Fruit fly (Drosophila melanogaster) whole organism, embryonic: ENCODE data around the gene CG15814.

Experiments used
- BEAF-32 ChIP-seq: fragments of 200-800 bp; sonication (Bioruptor generic); optimal IDR thresholded peaks from 3 replicates; lab custom pipeline; 2017; ENCODE audit warnings: missing biosample characterization, missing genetic modification characterization, mild to moderate bottlenecking, moderate library complexity, missing genetic modification reagents
- Bdp1 ChIP-seq: fragments of 200-800 bp; sonication (Bioruptor generic); optimal IDR thresholded peaks from 3 replicates; lab custom pipeline; 2016; ENCODE audit warnings: missing biosample characterization, missing genetic modification characterization
- Bgb ChIP-seq: fragments of 200-800 bp; sonication (Bioruptor generic); IDR thresholded peaks from 2 replicates; pipeline ENCODE4 v1.3.6; 2022; ENCODE audit warnings: missing biosample characterization, missing genetic modification characterization; ENCODE audit not compliant: partially characterized antibody
- CG11504 ChIP-seq: fragments of 200-800 bp; sonication (Bioruptor generic); optimal IDR thresholded peaks from 3 replicates; lab custom pipeline; 2019; ENCODE audit warnings: missing biosample characterization, mild to moderate bottlenecking, missing genetic modification characterization, moderate library complexity
- CG12219 ChIP-seq: fragments of 200-800 bp; sonication (Bioruptor generic); optimal IDR thresholded peaks from 3 replicates; lab custom pipeline; 2018; ENCODE audit warnings: missing biosample characterization, mild to moderate bottlenecking, missing genetic modification characterization
- CG12391 ChIP-seq: fragments of 200-800 bp; sonication (Bioruptor generic); optimal IDR thresholded peaks from 3 replicates; lab custom pipeline; 2018; ENCODE audit warnings: missing biosample characterization, mild to moderate bottlenecking, missing genetic modification characterization, moderate library complexity
- CG13287 ChIP-seq: fragments of 200-800 bp; sonication (Bioruptor generic); IDR thresholded peaks from 2 replicates; pipeline ENCODE4 v1.3.6; 2022; ENCODE audit warnings: missing biosample characterization, missing genetic modification characterization; ENCODE audit not compliant: partially characterized antibody
- CG13624 ChIP-seq: fragments of 200-800 bp; sonication (Bioruptor generic); optimal IDR thresholded peaks from 2 replicates; lab custom pipeline; 2016; ENCODE audit warnings: missing biosample characterization, missing genetic modification characterization
- CG15601 ChIP-seq: fragments of 200-800 bp; sonication (Bioruptor generic); optimal IDR thresholded peaks from 3 replicates; lab custom pipeline; 2019; ENCODE audit warnings: missing biosample characterization, mild to moderate bottlenecking, missing genetic modification characterization, moderate library complexity
- CG16813 ChIP-seq: fragments of 200-800 bp; sonication (Bioruptor generic); IDR thresholded peaks from 3 replicates; pipeline ENCODE4 v1.3.6; 2022; ENCODE audit warnings: missing biosample characterization, missing genetic modification characterization; ENCODE audit not compliant: partially characterized antibody
- CG16863 ChIP-seq: fragments of 200-800 bp; sonication (Bioruptor generic); optimal IDR thresholded peaks from 3 replicates; lab custom pipeline; 2016; ENCODE audit warnings: missing biosample characterization, missing genetic modification characterization
- CG17186 ChIP-seq: fragments of 200-800 bp; sonication (Bioruptor generic); optimal IDR thresholded peaks from 3 replicates; lab custom pipeline; 2017; ENCODE audit warnings: missing biosample characterization, missing genetic modification reagents, missing genetic modification characterization
- CG17359 ChIP-seq: fragments of 200-800 bp; sonication (Bioruptor generic); optimal IDR thresholded peaks from 3 replicates; lab custom pipeline; 2018; ENCODE audit warnings: missing biosample characterization, mild to moderate bottlenecking, missing genetic modification characterization, moderate library complexity
- CG18764 ChIP-seq: fragments of 200-800 bp; sonication (Bioruptor generic); optimal IDR thresholded peaks from 3 replicates; lab custom pipeline; 2016; ENCODE audit warnings: missing biosample characterization, missing genetic modification characterization
- CG2129 ChIP-seq: fragments of 200-800 bp; sonication (Bioruptor generic); IDR thresholded peaks from 2 replicates; pipeline ENCODE4 v1.3.6; 2022; ENCODE audit warnings: missing biosample characterization, missing genetic modification characterization; ENCODE audit not compliant: partially characterized antibody
- CG2678 ChIP-seq: fragments of 200-800 bp; sonication (Bioruptor generic); optimal IDR thresholded peaks from 3 replicates; lab custom pipeline; 2019; ENCODE audit warnings: missing biosample characterization, mild to moderate bottlenecking, missing genetic modification characterization, moderate library complexity
- CG42726 ChIP-seq: fragments of 200-800 bp; sonication (Bioruptor generic); IDR thresholded peaks from 2 replicates; pipeline ENCODE4 v1.3.6; 2022; ENCODE audit warnings: missing biosample characterization, missing genetic modification characterization; ENCODE audit not compliant: partially characterized antibody
- CG6272 ChIP-seq: fragments of 200-800 bp; sonication (Bioruptor generic); IDR thresholded peaks from 2 replicates; pipeline ENCODE4 v1.3.6; 2022; ENCODE audit warnings: missing biosample characterization, missing genetic modification characterization
- CTCF ChIP-seq: fragments of 200-800 bp; sonication (Bioruptor generic); optimal IDR thresholded peaks from 2 replicates; lab custom pipeline; 2017; ENCODE audit warnings: missing biosample characterization, mild to moderate bottlenecking, missing genetic modification characterization, moderate library complexity
- Dll ChIP-seq: fragments of 200-800 bp; sonication (Bioruptor generic); IDR thresholded peaks from 4 replicates; pipeline ENCODE4 v1.3.6; 2022; ENCODE audit warnings: missing biosample characterization, missing genetic modification characterization; ENCODE audit not compliant: partially characterized antibody
- ERR ChIP-seq: fragments of 200-800 bp; sonication (Bioruptor generic); optimal IDR thresholded peaks from 2 replicates; lab custom pipeline; 2016; ENCODE audit warnings: missing biosample characterization, missing genetic modification characterization
- HmgD ChIP-seq: fragments of 200-800 bp; sonication (Bioruptor generic); optimal IDR thresholded peaks from 3 replicates; lab custom pipeline; 2016; ENCODE audit warnings: missing biosample characterization, missing genetic modification characterization
- Hsf ChIP-seq: fragments of 200-800 bp; sonication (Bioruptor generic); optimal IDR thresholded peaks from 3 replicates; lab custom pipeline; 2016; ENCODE audit warnings: missing biosample characterization, missing genetic modification characterization
- Kr ChIP-seq: fragments of 200-800 bp; sonication (Bioruptor generic); optimal IDR thresholded peaks from 2 replicates; lab custom pipeline; 2017; ENCODE audit warnings: missing biosample characterization, mild to moderate bottlenecking, missing genetic modification characterization
- Myb ChIP-seq: fragments of 200-800 bp; sonication (Bioruptor generic); optimal IDR thresholded peaks from 2 replicates; lab custom pipeline; 2016; ENCODE audit warnings: missing biosample characterization, missing genetic modification characterization
- Nf-YC ChIP-seq: fragments of 200-800 bp; optimal IDR thresholded peaks from 3 replicates; lab custom pipeline; 2019; ENCODE audit warnings: missing biosample characterization, mild to moderate bottlenecking, missing genetic modification characterization, moderate library complexity
- Rfx ChIP-seq: fragments of 200-800 bp; sonication (Bioruptor generic); IDR thresholded peaks from 2 replicates; pipeline ENCODE4 v1.3.6; 2022; ENCODE audit warnings: missing biosample characterization, missing genetic modification characterization
- ab ChIP-seq: fragments of 200-800 bp; sonication (Bioruptor generic); optimal IDR thresholded peaks from 2 replicates; lab custom pipeline; 2016; ENCODE audit warnings: missing biosample characterization, missing genetic modification characterization
- dpn ChIP-seq, 2 experiments: fragments of 200-800 bp; sonication (Bioruptor generic); optimal IDR thresholded peaks; 3 replicates each; lab custom pipeline; 2016; ENCODE audit warnings: missing biosample characterization in 2 of 2, missing genetic modification characterization in 2 of 2
- eve ChIP-seq, 2 experiments: fragments of >200 bp; optimal IDR thresholded peaks; 2 replicates each; lab custom pipeline; 2017; ENCODE audit warnings: missing biosample characterization in 2 of 2, missing genetic modification characterization in 2 of 2
- fd64A ChIP-seq: fragments of 200-800 bp; sonication (Bioruptor generic); optimal IDR thresholded peaks from 3 replicates; lab custom pipeline; 2018; ENCODE audit warnings: missing biosample characterization, mild to moderate bottlenecking, missing genetic modification characterization
- gfzf ChIP-seq: fragments of 200-800 bp; sonication (Bioruptor generic); optimal IDR thresholded peaks from 2 replicates; lab custom pipeline; 2016; ENCODE audit warnings: missing biosample characterization, mild to moderate bottlenecking, missing genetic modification characterization, moderate library complexity
- grau ChIP-seq: fragments of 200-800 bp; optimal IDR thresholded peaks from 3 replicates; lab custom pipeline; 2019; ENCODE audit warnings: missing biosample characterization, mild to moderate bottlenecking, missing genetic modification characterization, moderate library complexity
- hkb ChIP-seq, 2 experiments: fragments of 200-800 bp in 1 of 2; fragments of >200 bp in 1 of 2; sonication (Bioruptor generic) in 1 of 2; IDR thresholded peaks in 1 of 2; optimal IDR thresholded peaks in 1 of 2; 2 replicates each; pipeline versions ENCODE4 v1.3.6 to Lab custom; 2017 to 2022; ENCODE audit warnings: missing biosample characterization in 1 of 2, missing genetic modification characterization in 1 of 2
- ind ChIP-seq: fragments of 200-800 bp; sonication (Bioruptor generic); optimal IDR thresholded peaks from 3 replicates; lab custom pipeline; 2016; ENCODE audit warnings: missing biosample characterization, missing genetic modification characterization
- inv ChIP-seq: fragments of 200-800 bp; sonication (Bioruptor generic); IDR thresholded peaks from 2 replicates; pipeline ENCODE4 v1.3.6; 2022; ENCODE audit warnings: missing biosample characterization, missing genetic modification characterization; ENCODE audit not compliant: partially characterized antibody
- kah ChIP-seq: fragments of 200-800 bp; sonication (Bioruptor generic); optimal IDR thresholded peaks from 2 replicates; lab custom pipeline; 2018; ENCODE audit warnings: missing biosample characterization, mild to moderate bottlenecking, missing genetic modification characterization
- lab ChIP-seq: fragments of 200-800 bp; sonication (Bioruptor generic); optimal IDR thresholded peaks from 3 replicates; lab custom pipeline; 2017; ENCODE audit warnings: missing biosample characterization, missing genetic modification characterization, mild to moderate bottlenecking, moderate library complexity, missing genetic modification reagents
- lilli ChIP-seq: fragments of 200-800 bp; sonication (Bioruptor generic); optimal IDR thresholded peaks from 3 replicates; lab custom pipeline; 2016; ENCODE audit warnings: missing biosample characterization, missing genetic modification characterization
- pita ChIP-seq: fragments of 200-800 bp; sonication (Bioruptor generic); optimal IDR thresholded peaks from 2 replicates; lab custom pipeline; 2017; ENCODE audit warnings: missing biosample characterization, mild to moderate bottlenecking, missing genetic modification characterization
- prd ChIP-seq, 3 experiments: fragments of >200 bp in 2 of 3; fragments of 200-800 bp in 1 of 3; sonication (Bioruptor generic) in 1 of 3; optimal IDR thresholded peaks in 2 of 3; IDR thresholded peaks in 1 of 3; 2 replicates in 2 of 3; 3 replicates in 1 of 3; pipeline versions ENCODE4 v1.3.6 to Lab custom; 2017 to 2022; ENCODE audit warnings: missing biosample characterization in 1 of 3, missing genetic modification characterization in 1 of 3
- pros ChIP-seq: fragments of 200-800 bp; sonication (Bioruptor generic); optimal IDR thresholded peaks from 3 replicates; lab custom pipeline; 2019; ENCODE audit warnings: missing biosample characterization, mild to moderate bottlenecking, missing genetic modification characterization, moderate library complexity
- sens ChIP-seq: fragments of 200-800 bp; sonication (Bioruptor generic); peaks from one replicate; lab custom pipeline; 2016; ENCODE audit warnings: missing biosample characterization, missing genetic modification characterization
- slou ChIP-seq: fragments of 200-800 bp; sonication (Bioruptor generic); optimal IDR thresholded peaks from 3 replicates; lab custom pipeline; 2016; ENCODE audit warnings: missing biosample characterization, missing genetic modification characterization
- sob ChIP-seq: fragments of 200-800 bp; sonication (Bioruptor generic); IDR thresholded peaks from 2 replicates; pipeline ENCODE4 v1.3.6; 2022; ENCODE audit warnings: missing biosample characterization, missing genetic modification characterization
- sqz ChIP-seq: fragments of 200-800 bp; sonication (Bioruptor generic); optimal IDR thresholded peaks from 3 replicates; lab custom pipeline; 2018; ENCODE audit warnings: missing biosample characterization, mild to moderate bottlenecking, missing genetic modification characterization
- unc-4 ChIP-seq: fragments of 200-800 bp; sonication (Bioruptor generic); IDR thresholded peaks from 2 replicates; pipeline ENCODE4 v1.3.6; 2022; ENCODE audit warnings: missing biosample characterization, missing genetic modification characterization; ENCODE audit not compliant: partially characterized antibody
- zen2 ChIP-seq: fragments of 200-800 bp; sonication (Bioruptor generic); IDR thresholded peaks from 3 replicates; pipeline ENCODE4 v1.3.6; 2022; ENCODE audit warnings: missing biosample characterization, missing genetic modification characterization; ENCODE audit not compliant: partially characterized antibody

Gene CG15814

dm6 chrX:17887208-17887627 lies 37.1 kb upstream of the CG15814 start, which contains the start of gene mnb (continued):
- TF ChIP-seq CG2129 (GFP tag; lab: Robert Waterston, UW) (peak; percentile 99), HmgD (GFP tag; lab: Kevin White, UChicago) (peak; percentile 29), slou (GFP tag; lab: Kevin White, UChicago) (peak; percentile 11), hkb (optimal IDR thresholded peaks at IDR 0.05; lab: Kevin White, UChicago) (peak; percentile 85), hkb (GFP tag; IDR thresholded peaks at IDR 0.05; lab: Robert Waterston, UW) (no peak), CG11504 (peak; percentile 17), Bgb (GFP tag; lab: Robert Waterston, UW) (peak; percentile 97), lab (GFP tag; lab: Kevin White, UChicago) (peak; percentile 46), CG13624 (GFP tag; lab: Kevin White, UChicago) (peak; percentile 4), CG18764 (GFP tag; lab: Kevin White, UChicago) (peak; percentile 19), dpn (GFP tag; optimal IDR thresholded peaks at IDR 0.05; lab: Kevin White, UChicago) (peak in 1 of 2 experiments; percentile 16), CG12219 (GFP tag; lab: Kevin White, UChicago) (no peak), CG16813 (GFP tag; lab: Robert Waterston, UW) (peak; percentile 99), ERR (GFP tag; lab: Kevin White, UChicago) (no peak), Nf-YC (tag; lab: Kevin White, UChicago) (peak; percentile 20), lilli (peak; percentile 57), unc-4 (peak; percentile 98), ind (GFP tag; lab: Kevin White, UChicago) (peak; percentile 21), eve (GFP tag; optimal IDR thresholded peaks at IDR 0.05; lab: Kevin White, UChicago) (no peak), Kr (no peak), CG12391 (tag; lab: Kevin White, UChicago) (peak; percentile 6), CG6272 (GFP tag; lab: Robert Waterston, UW) (peak; percentile 46; the same call in 1 of the 2 replicates), pros (GFP tag; lab: Kevin White, UChicago) (no peak), CG2678 (tag; lab: Kevin White, UChicago) (peak; percentile 19), CG42726 (GFP tag; lab: Robert Waterston, UW) (peak; percentile 92), ab (no peak), prd (optimal IDR thresholded peaks at IDR 0.05; lab: Kevin White, UChicago) (no peak), prd (GFP tag; IDR thresholded peaks at IDR 0.05; lab: Robert Waterston, UW) (peak; percentile 40; the same call in 1 of the 3 replicates), Myb (GFP tag; lab: Kevin White, UChicago) (peak; percentile 87), Dll (GFP tag; lab: Robert Waterston, UW) (peak; percentile 99), gfzf (GFP tag; lab: Kevin White, UChicago) (peak; percentile 55), fd64A (GFP tag; lab: Kevin White, UChicago) (no peak), BEAF-32 (GFP tag; lab: Kevin White, UChicago) (peak; percentile 99), CG17359 (tag; lab: Kevin White, UChicago) (no peak), sob (0 out of 2 replicates have a peak, but pooled peaks have one; percentile 30), Bdp1 (GFP tag; lab: Kevin White, UChicago) (peak; percentile 22), sqz (GFP tag; lab: Kevin White, UChicago) (no peak), inv (GFP tag; lab: Robert Waterston, UW) (peak; percentile 99), Hsf (GFP tag; lab: Kevin White, UChicago) (peak; percentile 11), kah (no peak), sens (GFP tag; lab: Kevin White, UChicago) (peak; percentile 91), CG16863 (GFP tag; lab: Kevin White, UChicago) (peak; percentile 26), CG15601 (tag; lab: Kevin White, UChicago) (peak; percentile 10), Rfx (peak; percentile 34; the same call in 1 of the 2 replicates), CG17186 (GFP tag; lab: Kevin White, UChicago) (peak; percentile 62), CG13287 (GFP tag; lab: Robert Waterston, UW) (peak; percentile 99), pita (GFP tag; lab: Kevin White, UChicago) (peak; percentile 88), CTCF (peak; percentile 51), grau (tag; lab: Kevin White, UChicago) (peak; percentile 6), zen2 (GFP tag; lab: Robert Waterston, UW) (peak; percentile 97)
